Fruit fly (Drosophila melanogaster): Measurements from ENCODE around the gene Septin2.

Septin2 gene

dm6 chr3R:20621805-20622286, 33.7 kb upstream of the Septin2 start, which contains the start of gene H (continued):
- no peak for TF ChIP-seq pum (GFP tag; optimal IDR thresholded peaks at IDR 0.05)
- TF ChIP-seq CG42726 (GFP tag; IDR thresholded peaks at IDR 0.05; ENCODE audit: partially characterized antibody) = no peak
- peak; percentile 19 for TF ChIP-seq CG2712 (tag; optimal IDR thresholded peaks at IDR 0.05)
- no peak for TF ChIP-seq Meics (GFP tag; optimal IDR thresholded peaks at IDR 0.05)
- peak; percentile 71 for TF ChIP-seq CG17186 (GFP tag; optimal IDR thresholded peaks at IDR 0.05)
- no peak for TF ChIP-seq Gsc (GFP tag; IDR thresholded peaks at IDR 0.05)
- 0 out of 2 replicates have a peak, but pooled peaks have one; percentile 20 for TF ChIP-seq CG13287 (GFP tag; IDR thresholded peaks at IDR 0.05; ENCODE audit: partially characterized antibody)
- TF ChIP-seq CG8765 (GFP tag; IDR thresholded peaks at IDR 0.05) = no peak
- no peak for TF ChIP-seq maf-S (GFP tag; optimal IDR thresholded peaks at IDR 0.05)
- peak; percentile 45 for TF ChIP-seq BEAF-32 (GFP tag; optimal IDR thresholded peaks at IDR 0.05)
- peak; percentile 83 for TF ChIP-seq Myb (GFP tag; optimal IDR thresholded peaks at IDR 0.05)
- 0 out of 3 replicates have a peak, but pooled peaks have one; percentile 11 for TF ChIP-seq knrl (GFP tag; IDR thresholded peaks at IDR 0.05; ENCODE audit: partially characterized antibody)
- TF ChIP-seq psq (GFP tag; optimal IDR thresholded peaks at IDR 0.05) = peak; percentile 62
- TF ChIP-seq CG2116 (GFP tag; optimal IDR thresholded peaks at IDR 0.05) = peak; percentile 47
- TF ChIP-seq sob (GFP tag; IDR thresholded peaks at IDR 0.05) = no peak
- peak in 1 of 2 experiments; percentile 56 for TF ChIP-seq Dfd (GFP tag; optimal IDR thresholded peaks at IDR 0.05)
- no peak for TF ChIP-seq tna (GFP tag; IDR thresholded peaks at IDR 0.05; ENCODE audit: partially characterized antibody)
- TF ChIP-seq NC2α (GFP tag; optimal IDR thresholded peaks at IDR 0.05) = no peak
- no peak for TF ChIP-seq fru (optimal IDR thresholded peaks at IDR 0.05)
- peak; percentile 81 for TF ChIP-seq CG1024 (GFP tag; IDR thresholded peaks at IDR 0.05)
- no peak for TF ChIP-seq fd3F (GFP tag; optimal IDR thresholded peaks at IDR 0.05)
- no peak for TF ChIP-seq vnd (GFP tag; IDR thresholded peaks at IDR 0.05; ENCODE audit: partially characterized antibody)
- no peak for TF ChIP-seq B-H2 (GFP tag; optimal IDR thresholded peaks at IDR 0.05)
- TF ChIP-seq CG3995 (GFP tag; optimal IDR thresholded peaks at IDR 0.05) = peak; percentile 46
- no peak for TF ChIP-seq sqz (GFP tag; optimal IDR thresholded peaks at IDR 0.05)
- TF ChIP-seq zen (tag; optimal IDR thresholded peaks at IDR 0.05) = no peak
- no peak; the same call in 1 of the 2 replicates for TF ChIP-seq CG4360 (GFP tag; IDR thresholded peaks at IDR 0.05)
- peak in 1 of 2 experiments; percentile 60 for TF ChIP-seq Hr78 (GFP tag; optimal IDR thresholded peaks at IDR 0.05)
- peak; percentile 91 for TF ChIP-seq CG4617 (GFP tag; optimal IDR thresholded peaks at IDR 0.05; ENCODE audit: borderline replicate concordance)
- peak; percentile 36 for TF ChIP-seq CG14710 (tag; optimal IDR thresholded peaks at IDR 0.05)
- 0 out of 4 replicates have a peak, but pooled peaks have one; percentile 44 for TF ChIP-seq chinmo (GFP tag; IDR thresholded peaks at IDR 0.05; ENCODE audit: partially characterized antibody)
- peak; percentile 11 for TF ChIP-seq CG12299 (tag; optimal IDR thresholded peaks at IDR 0.05)
- peak; percentile 91 for TF ChIP-seq CG9797 (GFP tag; optimal IDR thresholded peaks at IDR 0.05)
- TF ChIP-seq zfh2 (GFP tag; optimal IDR thresholded peaks at IDR 0.05) = no peak
- peak; percentile 22 for TF ChIP-seq CG17829 (tag; optimal IDR thresholded peaks at IDR 0.05)
- TF ChIP-seq CG30020 (tag; optimal IDR thresholded peaks at IDR 0.05) = peak; percentile 90
- TF ChIP-seq CG2202 (tag; optimal IDR thresholded peaks at IDR 0.05) = no peak
- TF ChIP-seq CG11456 (GFP tag; IDR thresholded peaks at IDR 0.05) = no peak
- TF ChIP-seq Taf1 (GFP tag; IDR thresholded peaks at IDR 0.05) = no peak
- TF ChIP-seq NFAT (GFP tag; IDR thresholded peaks at IDR 0.05) = no peak
- TF ChIP-seq abd-A (tag; optimal IDR thresholded peaks at IDR 0.05) = no peak
- TF ChIP-seq CG13775 (GFP tag; optimal IDR thresholded peaks at IDR 0.05) = no peak
- TF ChIP-seq Ets97D (GFP tag; optimal IDR thresholded peaks at IDR 0.05) = peak; percentile 65
- no peak for TF ChIP-seq corto (GFP tag; optimal IDR thresholded peaks at IDR 0.05)
- TF ChIP-seq CG1603 (tag; optimal IDR thresholded peaks at IDR 0.05) = no peak
- TF ChIP-seq CG33213 (GFP tag; optimal IDR thresholded peaks at IDR 0.05) = peak; percentile 51
- TF ChIP-seq repo (GFP tag; optimal IDR thresholded peaks at IDR 0.05) = no peak
- TF ChIP-seq CG10267 (tag; optimal IDR thresholded peaks at IDR 0.05) = peak; percentile 1
- TF ChIP-seq YL-1 (GFP tag; optimal IDR thresholded peaks at IDR 0.05) = peak; percentile 61
- TF ChIP-seq Sin3A (optimal IDR thresholded peaks at IDR 0.05) = peak; percentile 20
